Fruit fly (Drosophila melanogaster) whole organism, wandering third instar larva: ENCODE data around the gene mor.
A peak's percentile ranks its signal among the peaks of the same experiment; 100 is the strongest.

Experiments
- Abd-B ChIP-seq: fragments of >200 bp; optimal IDR thresholded peaks from 2 replicates; lab custom pipeline; 2017; ENCODE audit warnings: missing biosample characterization, missing genetic modification characterization
- CG32264 ChIP-seq: fragments of 200-800 bp; sonication (Bioruptor generic); optimal IDR thresholded peaks from 2 replicates; lab custom pipeline; 2016; ENCODE audit warnings: missing biosample characterization, missing genetic modification characterization
- CG9705 ChIP-seq: fragments of 200-800 bp; sonication (Bioruptor generic); optimal IDR thresholded peaks from 2 replicates; lab custom pipeline; 2018; ENCODE audit warnings: missing biosample characterization, mild to moderate bottlenecking, missing genetic modification characterization
- CrebA ChIP-seq: fragments of 200-800 bp; sonication (Bioruptor generic); optimal IDR thresholded peaks from 2 replicates; lab custom pipeline; 2016; ENCODE audit warnings: missing biosample characterization, mild to moderate bottlenecking, missing genetic modification characterization, borderline replicate concordance
- Dif ChIP-seq: fragments of 200-275, 200-300 bp; sonication (Bioruptor generic); optimal IDR thresholded peaks from 2 replicates; lab custom pipeline; 2018; ENCODE audit warnings: missing biosample characterization, missing genetic modification characterization; ENCODE audit not compliant: partially characterized antibody
- GATAd ChIP-seq: sonication (Bioruptor generic); optimal IDR thresholded peaks from 2 replicates; lab custom pipeline; 2016; ENCODE audit warnings: missing biosample characterization, missing genetic modification characterization
- HLH106 ChIP-seq: fragments of 200-800 bp; optimal IDR thresholded peaks from 3 replicates; lab custom pipeline; 2019; ENCODE audit warnings: missing biosample characterization, mild to moderate bottlenecking, missing genetic modification characterization, moderate library complexity
- Hnf4 ChIP-seq: fragments of 200-800 bp; sonication (Bioruptor generic); optimal IDR thresholded peaks from 2 replicates; lab custom pipeline; 2016; ENCODE audit warnings: missing biosample characterization, mild to moderate bottlenecking, missing genetic modification characterization
- Hr78 ChIP-seq: fragments of >200 bp; optimal IDR thresholded peaks from 2 replicates; lab custom pipeline; 2017; ENCODE audit warnings: missing biosample characterization, missing genetic modification characterization
- Hr83 ChIP-seq: fragments of 200-300 bp; sonication (Bioruptor generic); optimal IDR thresholded peaks from 2 replicates; lab custom pipeline; 2016; ENCODE audit warnings: missing biosample characterization, mild to moderate bottlenecking, missing genetic modification characterization, moderate library complexity; ENCODE audit not compliant: poor library complexity, severe bottlenecking
- Jra ChIP-seq: sonication (Bioruptor generic); optimal IDR thresholded peaks from 2 replicates; lab custom pipeline; 2016; ENCODE audit warnings: missing biosample characterization, missing genetic modification characterization
- Myc ChIP-seq: fragments of >200 bp; optimal IDR thresholded peaks from 2 replicates; lab custom pipeline; 2017
- N ChIP-seq: fragments of >200 bp; optimal IDR thresholded peaks from 2 replicates; lab custom pipeline; 2018; ENCODE audit warnings: missing biosample characterization, missing external identifiers, missing genetic modification characterization
- Rel ChIP-seq, 2 experiments: fragments of 200-800 bp; sonication (Bioruptor generic) in 1 of 2; optimal IDR thresholded peaks; 2 replicates in 1 of 2; 3 replicates in 1 of 2; lab custom pipeline; 2016 to 2019; ENCODE audit warnings: mild to moderate bottlenecking in 2 of 2, missing biosample characterization in 2 of 2, missing genetic modification characterization in 2 of 2, moderate library complexity in 1 of 2
- Sp1 ChIP-seq: fragments of 200-800 bp; sonication (Bioruptor generic); optimal IDR thresholded peaks from 3 replicates; lab custom pipeline; 2019; ENCODE audit warnings: missing biosample characterization, mild to moderate bottlenecking, missing genetic modification characterization, moderate library complexity
- br ChIP-seq: fragments of 200-800 bp; sonication (Bioruptor generic); optimal IDR thresholded peaks from 2 replicates; lab custom pipeline; 2016; ENCODE audit warnings: missing biosample characterization, missing genetic modification characterization
- brk ChIP-seq: fragments of 200-800 bp; sonication (Bioruptor generic); optimal IDR thresholded peaks from 2 replicates; lab custom pipeline; 2016; ENCODE audit warnings: missing biosample characterization, mild to moderate bottlenecking, missing genetic modification characterization
- dl ChIP-seq, 2 experiments: fragments of 175-275, 200-275 bp in 1 of 2; fragments of 200-275 bp in 1 of 2; sonication (Bioruptor generic); optimal IDR thresholded peaks; lab custom pipeline; 2018; ENCODE audit warnings: mild to moderate bottlenecking in 2 of 2, missing biosample characterization in 2 of 2, missing genetic modification characterization in 2 of 2, moderate library complexity in 2 of 2; ENCODE audit not compliant: partially characterized antibody in 2 of 2, insufficient read depth in 1 of 2
- dsf ChIP-seq: sonication (Bioruptor generic); optimal IDR thresholded peaks from 2 replicates; lab custom pipeline; 2016; ENCODE audit warnings: missing biosample characterization, missing genetic modification characterization, borderline replicate concordance
- ey ChIP-seq: fragments of 200-800 bp; sonication (Bioruptor generic); optimal IDR thresholded peaks from 2 replicates; lab custom pipeline; 2016; ENCODE audit warnings: missing biosample characterization, missing genetic modification characterization
- h ChIP-seq: fragments of 200-800 bp; sonication (Bioruptor generic); optimal IDR thresholded peaks from 3 replicates; lab custom pipeline; 2016; ENCODE audit warnings: missing biosample characterization, mild to moderate bottlenecking, missing genetic modification characterization
- jim ChIP-seq: fragments of 175-275, 200-325 bp; sonication (Bioruptor generic); optimal IDR thresholded peaks from 2 replicates; lab custom pipeline; 2016; ENCODE audit warnings: missing biosample characterization, mild to moderate bottlenecking, missing genetic modification characterization
- lola ChIP-seq: fragments of >200 bp; optimal IDR thresholded peaks from 2 replicates; lab custom pipeline; 2017; ENCODE audit warnings: missing biosample characterization, missing genetic modification characterization
- pan ChIP-seq: fragments of >200 bp; optimal IDR thresholded peaks from 2 replicates; lab custom pipeline; 2017
- psq ChIP-seq: fragments of 200-800 bp; sonication (Bioruptor generic); optimal IDR thresholded peaks from 3 replicates; lab custom pipeline; 2017; ENCODE audit warnings: missing biosample characterization, mild to moderate bottlenecking, missing genetic modification characterization, moderate library complexity
- rgr ChIP-seq: fragments of 200-800 bp; sonication (Bioruptor generic); optimal IDR thresholded peaks from 3 replicates; lab custom pipeline; 2016; ENCODE audit warnings: missing biosample characterization, mild to moderate bottlenecking, missing genetic modification characterization
- sage ChIP-seq: fragments of 200-800 bp; sonication (Bioruptor generic); optimal IDR thresholded peaks from 2 replicates; lab custom pipeline; 2016; ENCODE audit warnings: missing biosample characterization, mild to moderate bottlenecking, missing genetic modification characterization
- sv ChIP-seq: fragments of 200-800 bp; sonication (Bioruptor generic); optimal IDR thresholded peaks from 3 replicates; lab custom pipeline; 2016; ENCODE audit warnings: missing biosample characterization, missing genetic modification characterization
- tai ChIP-seq: sonication (Bioruptor generic); optimal IDR thresholded peaks from 2 replicates; lab custom pipeline; 2016; ENCODE audit warnings: missing biosample characterization, missing genetic modification characterization
- usp ChIP-seq: fragments of >200 bp; optimal IDR thresholded peaks from 2 replicates; lab custom pipeline; 2017; ENCODE audit warnings: missing biosample characterization, missing genetic modification characterization
- woc ChIP-seq: sonication (Bioruptor generic); optimal IDR thresholded peaks from 2 replicates; lab custom pipeline; 2016; ENCODE audit warnings: missing biosample characterization, mild to moderate bottlenecking, missing genetic modification characterization

The mor gene

dm6 chr3R:15972298-15972978 lies at the start of gene mor:
TSS of gene mor (minus strand) at chr3R:15972913.
- TF ChIP-seq jim (GFP tag; lab: Kevin White, UChicago) = no peak
- no peak for TF ChIP-seq dsf (GFP tag; lab: Kevin White, UChicago)
- TF ChIP-seq CG9705 (GFP tag; lab: Kevin White, UChicago) = no peak
- TF ChIP-seq Hnf4 (GFP tag; lab: Kevin White, UChicago) = no peak
- no peak for TF ChIP-seq brk (GFP tag; lab: Kevin White, UChicago)
- TF ChIP-seq br = no peak
- no peak for TF ChIP-seq N (GFP tag; lab: Kevin White, UChicago)

- no peak for TF ChIP-seq pan (lab: Kevin White, UChicago)
- no peak for TF ChIP-seq CG32264 (GFP tag; lab: Kevin White, UChicago)
- TF ChIP-seq CrebA (GFP tag; lab: Kevin White, UChicago) = no peak
- TF ChIP-seq brk (GFP tag; lab: Kevin White, UChicago) = no peak
- no peak for TF ChIP-seq Jra
- TF ChIP-seq Dif = no peak
- no peak for TF ChIP-seq N (GFP tag; lab: Kevin White, UChicago)
- no peak for TF ChIP-seq usp (GFP tag; lab: Kevin White, UChicago)
- no peak for TF ChIP-seq psq (GFP tag; lab: Kevin White, UChicago)
- no peak for TF ChIP-seq Rel (GFP tag; optimal IDR thresholded peaks at IDR 0.05; lab: Kevin White, UChicago)
- no peak for TF ChIP-seq Rel (tag; optimal IDR thresholded peaks at IDR 0.05; lab: Kevin White, UChicago)
- TF ChIP-seq sv = no peak
- TF ChIP-seq Sp1 = no peak
- TF ChIP-seq GATAd (GFP tag; lab: Kevin White, UChicago) = no peak
- no peak for TF ChIP-seq rgr
- TF ChIP-seq woc (GFP tag; lab: Kevin White, UChicago) = no peak
- TF ChIP-seq CG9705 (GFP tag; lab: Kevin White, UChicago) = no peak
- TF ChIP-seq HLH106 (tag; lab: Kevin White, UChicago) = no peak
- no peak for TF ChIP-seq dl (GFP tag; optimal IDR thresholded peaks at IDR 0.05; lab: Kevin White, UChicago; ENCODE audit: insufficient read depth in 1 of 2, partially characterized antibody in 2 of 2)
- no peak for TF ChIP-seq dsf (GFP tag; lab: Kevin White, UChicago)
- TF ChIP-seq, all 38 proteins: peak for 0
Observed at dm6 chr3R:16022005-16022404, 49.3 kb upstream of the mor start.

DNA sequence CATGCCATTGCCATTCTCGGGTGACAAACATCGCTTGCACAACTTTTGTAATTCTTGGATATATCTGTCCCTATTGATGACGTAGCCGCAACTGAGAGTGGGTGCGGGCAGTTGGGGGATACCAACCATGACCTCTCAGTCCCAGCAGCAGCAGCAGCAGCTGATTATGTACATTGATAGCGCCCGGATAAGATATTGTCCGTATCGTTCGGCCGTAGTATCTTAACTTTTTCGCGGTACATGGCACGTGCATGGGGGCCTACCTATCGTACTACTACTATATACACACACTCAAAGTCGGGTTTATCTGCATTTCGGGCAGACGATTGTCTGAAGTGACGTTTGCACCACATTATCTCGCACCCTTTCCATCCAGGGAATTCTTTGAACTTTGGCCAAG lies 41.9 kb upstream of the mor start:
- TF ChIP-seq ey = no peak
- peak; percentile 18 for TF ChIP-seq h (GFP tag; lab: Kevin White, UChicago)

DNA sequence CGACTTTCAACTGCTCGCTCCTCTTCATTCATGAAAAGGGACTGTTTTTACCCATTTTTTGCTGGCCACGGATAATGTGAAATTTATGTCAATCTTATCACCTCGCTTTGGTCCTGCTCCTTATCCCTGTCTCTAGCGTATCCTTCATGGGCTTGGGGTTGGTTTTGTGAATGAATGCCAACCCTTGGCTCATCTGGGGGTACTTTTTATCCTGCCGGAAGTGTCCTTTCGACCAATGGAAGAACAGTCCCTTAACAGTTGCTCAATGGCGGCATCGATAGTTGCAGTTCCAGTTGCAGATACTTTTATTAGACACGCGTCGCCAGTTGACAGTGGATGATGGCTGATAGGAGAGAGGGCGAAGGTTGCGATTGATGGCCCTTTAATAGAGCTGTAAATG lies 40.9 kb upstream of the mor start:
- TF ChIP-seq tai (GFP tag; lab: Kevin White, UChicago) (no peak), Myc (lab: Kevin White, UChicago) (no peak), rgr (no peak), Hr83 (no peak), sage (no peak), Dif (no peak), HLH106 (tag; lab: Kevin White, UChicago) (no peak), h (GFP tag; lab: Kevin White, UChicago) (no peak), CG9705 (GFP tag; lab: Kevin White, UChicago) (no peak), ey (no peak), brk (GFP tag; lab: Kevin White, UChicago) (no peak), Hr78 (GFP tag; lab: Kevin White, UChicago) (no peak), lola (GFP tag; lab: Kevin White, UChicago) (no peak), CG32264 (GFP tag; lab: Kevin White, UChicago) (no peak), Abd-B (GFP tag; lab: Kevin White, UChicago) (no peak), psq (GFP tag; lab: Kevin White, UChicago) (no peak), woc (GFP tag; lab: Kevin White, UChicago) (no peak)
- TF ChIP-seq, all 38 proteins: peak for 0
